Worm (Caenorhabditis elegans) whole organism, L4 larva: Measurements from ENCODE around the gene smg-7.

Experiments
- D1046.2 ChIP-seq: fragments of 200-800 bp; sonication (Bioruptor generic); IDR thresholded peaks from 2 replicates; pipeline ENCODE4 v1.3.6; 2022; ENCODE audit warnings: missing genetic modification characterization, missing compliant biosample characterization
- F10B5.3 ChIP-seq: sonication (generic microtip); optimal IDR thresholded peaks from 2 replicates; lab custom pipeline; 2016; ENCODE audit warnings: mild to moderate bottlenecking, missing genetic modification characterization, missing compliant biosample characterization
- F37D6.2 ChIP-seq: sonication (generic microtip); optimal IDR thresholded peaks from 2 replicates; lab custom pipeline; 2016; ENCODE audit warnings: mild to moderate bottlenecking, missing genetic modification characterization, missing compliant biosample characterization
- R02D3.7 ChIP-seq: fragments of 150-350 bp; sonication (generic microtip); optimal IDR thresholded peaks from 3 replicates; lab custom pipeline; 2014; ENCODE audit warnings: missing biosample characterization, missing genetic modification characterization
- T20F7.1 ChIP-seq: fragments of 200-800 bp; sonication (Bioruptor generic); optimal IDR thresholded peaks from 2 replicates; lab custom pipeline; 2018; ENCODE audit warnings: mild to moderate bottlenecking, missing genetic modification characterization, missing compliant biosample characterization
- T26A8.4 ChIP-seq: fragments of 200-800 bp; sonication (Bioruptor generic); IDR thresholded peaks from 2 replicates; pipeline ENCODE4 v1.3.6; 2022; ENCODE audit warnings: missing genetic modification characterization, missing compliant biosample characterization
- Y105C5A.15 ChIP-seq: fragments of 200-800 bp; sonication (Bioruptor generic); IDR thresholded peaks from 2 replicates; pipeline ENCODE4 v1.3.6; 2022; ENCODE audit warnings: missing genetic modification characterization, missing compliant biosample characterization
- Y48G9A.11 ChIP-seq: fragments of 200-800 bp; sonication (Bioruptor generic); IDR thresholded peaks from 2 replicates; pipeline ENCODE4 v1.3.6; 2022; ENCODE audit warnings: missing genetic modification reagents, missing genetic modification characterization, missing compliant biosample characterization
- Y75B8A.6 ChIP-seq: fragments of 200-800 bp; sonication (Bioruptor generic); IDR thresholded peaks from 2 replicates; pipeline ENCODE4 v1.3.6; 2022; ENCODE audit warnings: missing genetic modification reagents, missing genetic modification characterization, missing compliant biosample characterization
- ZK337.2 ChIP-seq: fragments of 200-800 bp; sonication (Bioruptor generic); IDR thresholded peaks from 2 replicates; pipeline ENCODE4 v1.3.6; 2022; ENCODE audit warnings: missing genetic modification reagents, missing genetic modification characterization, missing compliant biosample characterization
- ZK546.5 ChIP-seq, 2 experiments: sonication (generic microtip); optimal IDR thresholded peaks; 2 replicates each; lab custom pipeline; 2017; ENCODE audit warnings: missing biosample characterization in 2 of 2, missing genetic modification characterization in 2 of 2
- aha-1 ChIP-seq: fragments of 150-350 bp; peaks from one replicate; lab custom pipeline; 2014; ENCODE audit warnings: missing biosample characterization, missing genetic modification characterization
- ama-1 ChIP-seq: fragments of 150-350 bp; optimal IDR thresholded peaks from 2 replicates; lab custom pipeline; 2014; ENCODE audit warnings: inconsistent platforms, mixed read lengths
- arid-1 ChIP-seq: fragments of 200-800 bp; sonication (Bioruptor generic); conservative IDR thresholded peaks from 2 replicates; pipeline ENCODE4 v1.3.6; 2022; ENCODE audit warnings: missing genetic modification reagents, missing genetic modification characterization, missing compliant biosample characterization
- ceh-28 ChIP-seq: fragments of 150-350 bp; optimal IDR thresholded peaks from 2 replicates; lab custom pipeline; 2014; ENCODE audit warnings: missing biosample characterization, missing genetic modification reagents, missing genetic modification characterization
- ceh-44 ChIP-seq: fragments of 200-800 bp; sonication (Bioruptor generic); IDR thresholded peaks from 2 replicates; pipeline ENCODE4 v1.3.6; 2022; ENCODE audit warnings: missing genetic modification reagents, missing genetic modification characterization, missing compliant biosample characterization
- ctbp-1 ChIP-seq: fragments of 200-800 bp; sonication (Bioruptor generic); IDR thresholded peaks from 2 replicates; pipeline ENCODE4 v1.3.6; 2022; ENCODE audit warnings: missing genetic modification reagents, missing genetic modification characterization, missing compliant biosample characterization
- duxl-1 ChIP-seq: sonication (generic microtip); optimal IDR thresholded peaks from 2 replicates; lab custom pipeline; 2016; ENCODE audit warnings: mild to moderate bottlenecking, missing genetic modification characterization, moderate library complexity, missing compliant biosample characterization; ENCODE audit not compliant: poor library complexity
- egl-43 ChIP-seq: fragments of 200-800 bp; sonication (Bioruptor generic); IDR thresholded peaks from 2 replicates; pipeline ENCODE4 v1.3.6; 2022; ENCODE audit warnings: missing genetic modification reagents, missing genetic modification characterization, missing compliant biosample characterization
- fkh-10 ChIP-seq: fragments of 150-350 bp; optimal IDR thresholded peaks from 2 replicates; lab custom pipeline; 2014; ENCODE audit warnings: missing biosample characterization, missing genetic modification reagents, missing genetic modification characterization
- jun-1 ChIP-seq: fragments of 150-350 bp; optimal IDR thresholded peaks from 2 replicates; lab custom pipeline; 2014; ENCODE audit warnings: missing biosample characterization, missing genetic modification reagents, missing genetic modification characterization
- lin-1 ChIP-seq: fragments of 200-800 bp; sonication (Bioruptor generic); IDR thresholded peaks from 2 replicates; pipeline ENCODE4 v1.3.6; 2022; ENCODE audit warnings: missing genetic modification reagents, missing genetic modification characterization, missing compliant biosample characterization
- lin-38 ChIP-seq: fragments of 200-800 bp; sonication (Bioruptor generic); IDR thresholded peaks from 2 replicates; pipeline ENCODE4 v1.3.6; 2022; ENCODE audit warnings: missing genetic modification reagents, missing genetic modification characterization, missing compliant biosample characterization
- lin-39 ChIP-seq: fragments of 150-350 bp; optimal IDR thresholded peaks from 2 replicates; lab custom pipeline; 2014; ENCODE audit warnings: missing biosample characterization, missing genetic modification reagents, missing genetic modification characterization
- lsy-2 ChIP-seq, 2 experiments: fragments of 150-350 bp in 1 of 2; sonication (generic microtip) in 1 of 2; optimal IDR thresholded peaks; 2 replicates each; lab custom pipeline; 2014 to 2017; ENCODE audit warnings: missing biosample characterization in 2 of 2, missing genetic modification characterization in 2 of 2
- madf-5 ChIP-seq, 2 experiments: fragments of 200-800 bp; sonication (Bioruptor generic); IDR thresholded peaks; 2 replicates each; pipeline ENCODE4 v1.3.6; 2022; ENCODE audit warnings: missing compliant biosample characterization in 2 of 2, missing genetic modification characterization in 2 of 2
- mes-2 ChIP-seq: sonication (generic microtip); optimal IDR thresholded peaks from 2 replicates; lab custom pipeline; 2016; ENCODE audit warnings: missing genotype, mild to moderate bottlenecking, missing genetic modification characterization, missing compliant biosample characterization; ENCODE audit not compliant: poor library complexity, severe bottlenecking
- mxl-3 ChIP-seq: fragments of 200-800 bp; sonication (Bioruptor generic); optimal IDR thresholded peaks from 2 replicates; lab custom pipeline; 2018; ENCODE audit warnings: mild to moderate bottlenecking, missing genetic modification characterization, missing compliant biosample characterization
- nhr-102 ChIP-seq: sonication (generic microtip); optimal IDR thresholded peaks from 2 replicates; lab custom pipeline; 2016; ENCODE audit warnings: mild to moderate bottlenecking, missing genetic modification characterization, moderate library complexity, missing compliant biosample characterization
- nhr-28 ChIP-seq: fragments of 150-350 bp; optimal IDR thresholded peaks from 2 replicates; lab custom pipeline; 2014; ENCODE audit warnings: missing biosample characterization, missing genetic modification characterization
- nhr-42 ChIP-seq: fragments of 200-800 bp; sonication (Bioruptor generic); IDR thresholded peaks from 2 replicates; pipeline ENCODE4 v1.3.6; 2022; ENCODE audit warnings: missing genetic modification characterization, missing compliant biosample characterization
- nhr-48 ChIP-seq: sonication (generic microtip); optimal IDR thresholded peaks from 2 replicates; lab custom pipeline; 2016; ENCODE audit warnings: mild to moderate bottlenecking, missing genetic modification characterization, missing compliant biosample characterization
- nhr-6 ChIP-seq: fragments of 150-350 bp; optimal IDR thresholded peaks from 2 replicates; lab custom pipeline; 2014; ENCODE audit warnings: missing biosample characterization, missing genetic modification characterization
- nhr-76 ChIP-seq: fragments of 150-350 bp; optimal IDR thresholded peaks from 2 replicates; lab custom pipeline; 2014; ENCODE audit warnings: missing biosample characterization, missing genetic modification characterization
- pqm-1 ChIP-seq: sonication (generic microtip); optimal IDR thresholded peaks from 2 replicates; lab custom pipeline; 2017; ENCODE audit warnings: missing biosample characterization, missing genetic modification characterization
- rbr-2 ChIP-seq: sonication (generic microtip); optimal IDR thresholded peaks from 2 replicates; lab custom pipeline; 2016; ENCODE audit warnings: missing genotype, missing genetic modification characterization, missing compliant biosample characterization
- set-16 ChIP-seq: fragments of 200-800 bp; sonication (Bioruptor generic); IDR thresholded peaks from 2 replicates; pipeline ENCODE4 v1.3.6; 2022; ENCODE audit warnings: missing genetic modification reagents, missing genetic modification characterization, missing compliant biosample characterization
- snpc-1.2 ChIP-seq: fragments of 200-800 bp; sonication (Bioruptor generic); IDR thresholded peaks from 2 replicates; pipeline ENCODE4 v1.3.6; 2022; ENCODE audit warnings: missing genetic modification reagents, missing genetic modification characterization, missing compliant biosample characterization
- spr-3 ChIP-seq: fragments of 200-800 bp; sonication (Bioruptor generic); optimal IDR thresholded peaks from 2 replicates; lab custom pipeline; 2018; ENCODE audit warnings: mild to moderate bottlenecking, missing genetic modification characterization, missing compliant biosample characterization
- tag-97 ChIP-seq: fragments of 200-800 bp; sonication (Bioruptor generic); IDR thresholded peaks from 2 replicates; pipeline ENCODE4 v1.3.6; 2022; ENCODE audit warnings: missing genetic modification characterization, missing compliant biosample characterization
- tra-1 ChIP-seq: fragments of 200-800 bp; sonication (Bioruptor generic); IDR thresholded peaks from 2 replicates; pipeline ENCODE4 v1.3.6; 2022; ENCODE audit warnings: missing genetic modification reagents, missing genetic modification characterization, missing compliant biosample characterization
- unc-62 ChIP-seq, 3 experiments: fragments of 150-350 bp in 1 of 3; sonication (generic microtip); optimal IDR thresholded peaks in 2 of 3; peaks in 1 of 3; 1 replicate in 1 of 3; 2 replicates in 2 of 3; lab custom pipeline; 2014 to 2017; ENCODE audit warnings: missing biosample characterization in 3 of 3, missing genetic modification characterization in 3 of 3, missing genetic modification reagents in 3 of 3, missing genotype in 1 of 3
- vab-7 ChIP-seq: fragments of 200-800 bp; sonication (Bioruptor generic); IDR thresholded peaks from 2 replicates; pipeline ENCODE4 v1.3.6; 2022; ENCODE audit warnings: missing genetic modification reagents, missing genetic modification characterization, missing compliant biosample characterization
- zfp-2 ChIP-seq: sonication (generic microtip); optimal IDR thresholded peaks from 2 replicates; lab custom pipeline; 2016; ENCODE audit warnings: mild to moderate bottlenecking, missing genetic modification characterization, missing compliant biosample characterization
- zfp-3 ChIP-seq: fragments of 200-800 bp; sonication (Bioruptor generic); conservative IDR thresholded peaks from 2 replicates; pipeline ENCODE4 v1.3.6; 2022; ENCODE audit warnings: missing genetic modification reagents, missing genetic modification characterization, missing compliant biosample characterization
- zip-2 ChIP-seq: fragments of 150-350 bp; optimal IDR thresholded peaks from 2 replicates; lab custom pipeline; 2014; ENCODE audit warnings: missing biosample characterization, missing genetic modification characterization
- ztf-7 ChIP-seq: fragments of 150-350 bp; optimal IDR thresholded peaks from 2 replicates; lab custom pipeline; 2014; ENCODE audit warnings: missing biosample characterization, missing genetic modification characterization

The smg-7 gene

ce11 chrIV:6790438-6791124 is 48.3 kb upstream of the smg-7 start, which contains the start of the genes C17H12.2 and vha-8 (continued):
- TF ChIP-seq madf-5 (GFP tag; IDR thresholded peaks at IDR 0.05; lab: Robert Waterston, UW), result no peak
- peak; percentile 90 for TF ChIP-seq mes-2
- 0 out of 2 replicates have a peak, but pooled peaks have one; percentile 50 for TF ChIP-seq zfp-3 (GFP tag; lab: Robert Waterston, UW)
- peak; percentile 46; the same call in 1 of the 2 replicates for TF ChIP-seq vab-7 (GFP tag; lab: Robert Waterston, UW)
- TF ChIP-seq zip-2 (tag; lab: Kevin White, UChicago), result no peak
- no peak for TF ChIP-seq lin-39 (tag; lab: Kevin White, UChicago)
- peak; percentile 44 for TF ChIP-seq nhr-76 (tag; lab: Kevin White, UChicago)
- peak; percentile 83 for TF ChIP-seq nhr-6
- no peak for TF ChIP-seq snpc-1.2
- peak; percentile 54 for TF ChIP-seq ceh-28
- peak; percentile 66 for TF ChIP-seq ctbp-1 (GFP tag; lab: Robert Waterston, UW)
- 0 out of 2 replicates have a peak, but pooled peaks have one; percentile 11 for TF ChIP-seq ceh-44 (GFP tag; lab: Robert Waterston, UW)
- peak; percentile 62 for TF ChIP-seq nhr-102 (tag; lab: Kevin White, UChicago)
- no peak for TF ChIP-seq Y75B8A.6 (GFP tag; lab: Robert Waterston, UW)
- peak; percentile 64 for TF ChIP-seq fkh-10 (GFP tag; lab: Kevin White, UChicago)
- no peak for TF ChIP-seq R02D3.7
- peak; percentile 45 for TF ChIP-seq nhr-48 (tag; lab: Kevin White, UChicago)
- no peak for TF ChIP-seq Y48G9A.11 (GFP tag; lab: Robert Waterston, UW)
- no peak for TF ChIP-seq duxl-1
- TF ChIP-seq F10B5.3, result no peak
- peak; percentile 68; the same call in 1 of the 2 replicates for TF ChIP-seq lin-1 (GFP tag; lab: Robert Waterston, UW)
- no peak for TF ChIP-seq spr-3 (GFP tag; lab: Kevin White, UChicago)
- TF ChIP-seq unc-62 (GFP tag; optimal IDR thresholded peaks at IDR 0.05 in 1 of 2; lab: Kevin White, UChicago), result peak in 1 of 2 experiments; percentile 87
- TF ChIP-seq unc-62 (tag; optimal IDR thresholded peaks at IDR 0.05; lab: Kevin White, UChicago), result no peak
- TF ChIP-seq F37D6.2 (tag; lab: Kevin White, UChicago), result peak; percentile 56
- TF ChIP-seq set-16 (GFP tag; lab: Robert Waterston, UW), result no peak
- peak; percentile 95 for TF ChIP-seq nhr-28 (tag; lab: Kevin White, UChicago)
- TF ChIP-seq D1046.2, result peak; percentile 51; the same call in 1 of the 2 replicates

ce11 chrIV:6789950-6790349 is 47.7 kb upstream of the smg-7 start:
- TF ChIP-seq ZK546.5 (tag; optimal IDR thresholded peaks at IDR 0.05; lab: Kevin White, UChicago) (no peak), snpc-1.2 (peak; percentile 64; the same call in 1 of the 2 replicates), lsy-2 (tag; optimal IDR thresholded peaks at IDR 0.05; lab: Kevin White, UChicago) (peak in 1 of 2 experiments; percentile 7)

- TF ChIP-seq T26A8.4 (GFP tag; lab: Robert Waterston, UW) (peak; percentile 59), rbr-2 (tag; lab: Kevin White, UChicago) (peak; percentile 77), tra-1 (GFP tag; lab: Robert Waterston, UW) (peak; percentile 57; the same call in 1 of the 2 replicates), ama-1 (lab: Kevin White, UChicago) (peak; percentile 34), zfp-2 (tag; lab: Kevin White, UChicago) (no peak), egl-43 (0 out of 2 replicates have a peak, but pooled peaks have one; percentile 64), nhr-48 (tag; lab: Kevin White, UChicago) (peak; percentile 49), pqm-1 (tag; lab: Kevin White, UChicago) (peak; percentile 5), tag-97 (GFP tag; lab: Robert Waterston, UW) (no peak), nhr-42 (no peak), F37D6.2 (tag; lab: Kevin White, UChicago) (peak; percentile 38), aha-1 (tag; lab: Kevin White, UChicago) (peak; percentile 98), lin-38 (GFP tag; lab: Robert Waterston, UW) (peak; percentile 52), arid-1 (GFP tag; lab: Robert Waterston, UW) (peak; percentile 49; the same call in 1 of the 2 replicates), ZK337.2 (no peak), T20F7.1 (peak; percentile 40), mxl-3 (GFP tag; lab: Kevin White, UChicago) (peak; percentile 40), set-16 (GFP tag; lab: Robert Waterston, UW) (peak; percentile 48), Y105C5A.15 (GFP tag; lab: Robert Waterston, UW) (no peak), nhr-28 (tag; lab: Kevin White, UChicago) (peak; percentile 52), jun-1 (tag; lab: Kevin White, UChicago) (no peak), ztf-7 (peak; percentile 12), ctbp-1 (GFP tag; lab: Robert Waterston, UW) (peak; percentile 47; the same call in 1 of the 2 replicates)
Observed at ce11 chrIV:6785873-6786272, 43.6 kb upstream of the smg-7 start.
